Worm (Caenorhabditis elegans) whole organism, L2 larva: ENCODE measurements around the gene mccc-2.

ENCODE experiments used
- C34F6.9 ChIP-seq: fragments of 150-350 bp; optimal IDR thresholded peaks from 2 replicates; lab custom pipeline; 2014; ENCODE audit warnings: missing biosample characterization, missing genetic modification characterization
- F13H6.1 ChIP-seq: sonication (generic microtip); optimal IDR thresholded peaks from 2 replicates; lab custom pipeline; 2016; ENCODE audit warnings: missing genetic modification characterization, missing compliant biosample characterization
- R02D3.7 ChIP-seq: fragments of 150-350 bp; optimal IDR thresholded peaks from 2 replicates; lab custom pipeline; 2014; ENCODE audit warnings: missing biosample characterization, missing genetic modification characterization
- Y55F3AM.14 ChIP-seq: fragments of 200-800 bp; sonication (Bioruptor generic); optimal IDR thresholded peaks from 2 replicates; lab custom pipeline; 2018; ENCODE audit warnings: mild to moderate bottlenecking, missing genetic modification characterization, missing compliant biosample characterization
- aly-2 ChIP-seq: fragments of 150-350 bp; optimal IDR thresholded peaks from 2 replicates; lab custom pipeline; 2014; ENCODE audit warnings: missing biosample characterization, missing genetic modification characterization
- ama-1 ChIP-seq: fragments of 150-350 bp; optimal IDR thresholded peaks from 2 replicates; lab custom pipeline; 2018; ENCODE audit warnings: inconsistent platforms
- blmp-1 ChIP-seq: sonication (generic microtip); optimal IDR thresholded peaks from 2 replicates; lab custom pipeline; 2017; ENCODE audit warnings: missing genetic modification characterization, mild to moderate bottlenecking, missing compliant biosample characterization, antibody characterized with exemption, moderate library complexity; ENCODE audit not compliant: insufficient read depth
- ceh-82 ChIP-seq: fragments of 150-350 bp; optimal IDR thresholded peaks from 2 replicates; lab custom pipeline; 2014; ENCODE audit warnings: missing biosample characterization, missing genetic modification characterization
- egl-27 ChIP-seq: sonication (generic microtip); optimal IDR thresholded peaks from 3 replicates; lab custom pipeline; 2017; ENCODE audit warnings: missing biosample characterization, missing genetic modification reagents, missing genetic modification characterization
- elt-3 ChIP-seq: sonication (generic microtip); optimal IDR thresholded peaks from 2 replicates; lab custom pipeline; 2017; ENCODE audit warnings: missing biosample characterization, missing genetic modification characterization
- fos-1 ChIP-seq: fragments of 150-350 bp; optimal IDR thresholded peaks from 2 replicates; lab custom pipeline; 2014; ENCODE audit warnings: missing biosample characterization, missing genetic modification characterization
- lin-11 ChIP-seq: fragments of 150-350 bp; sonication (generic microtip); optimal IDR thresholded peaks from 2 replicates; lab custom pipeline; 2014; ENCODE audit warnings: missing biosample characterization, missing genetic modification characterization, inconsistent platforms, mixed read lengths
- lsy-2 ChIP-seq, 2 experiments: fragments of 150-350 bp in 1 of 2; sonication (generic microtip) in 1 of 2; optimal IDR thresholded peaks; 2 replicates each; lab custom pipeline; 2014 to 2017; ENCODE audit warnings: missing biosample characterization in 2 of 2, missing genetic modification characterization in 2 of 2
- mab-5 ChIP-seq: fragments of 150-350 bp; optimal IDR thresholded peaks from 2 replicates; lab custom pipeline; 2014; ENCODE audit warnings: missing biosample characterization, missing genetic modification characterization
- mbf-1 ChIP-seq: sonication (generic microtip); optimal IDR thresholded peaks from 2 replicates; lab custom pipeline; 2017; ENCODE audit warnings: missing biosample characterization, missing genetic modification characterization
- nhr-11 ChIP-seq: fragments of 150-350 bp; optimal IDR thresholded peaks from 2 replicates; lab custom pipeline; 2014; ENCODE audit warnings: missing biosample characterization, missing genetic modification characterization
- nhr-129 ChIP-seq: fragments of 150-350 bp; optimal IDR thresholded peaks from 2 replicates; lab custom pipeline; 2014; ENCODE audit warnings: missing biosample characterization, missing genetic modification characterization
- nhr-21 ChIP-seq: fragments of 150-350 bp; optimal IDR thresholded peaks from 2 replicates; lab custom pipeline; 2014; ENCODE audit warnings: missing biosample characterization, missing genetic modification characterization
- nhr-23 ChIP-seq: fragments of 150-350 bp; optimal IDR thresholded peaks from 2 replicates; lab custom pipeline; 2014; ENCODE audit warnings: missing biosample characterization, missing genetic modification reagents, missing genetic modification characterization
- nhr-25 ChIP-seq: fragments of 150-350 bp; sonication (generic microtip); optimal IDR thresholded peaks from 3 replicates; lab custom pipeline; 2014; ENCODE audit warnings: missing biosample characterization, missing genetic modification characterization
- peb-1 ChIP-seq: fragments of 150-350 bp; optimal IDR thresholded peaks from 2 replicates; lab custom pipeline; 2014; ENCODE audit warnings: missing biosample characterization, missing genetic modification characterization
- sem-4 ChIP-seq: fragments of 150-350 bp; optimal IDR thresholded peaks from 2 replicates; lab custom pipeline; 2014; ENCODE audit warnings: missing biosample characterization, missing genetic modification reagents, missing genetic modification characterization
- skn-1 ChIP-seq: sonication (generic microtip); optimal IDR thresholded peaks from 2 replicates; lab custom pipeline; 2017; ENCODE audit warnings: missing biosample characterization, missing genetic modification characterization
- sma-3 ChIP-seq: sonication (generic microtip); optimal IDR thresholded peaks from 2 replicates; lab custom pipeline; 2016; ENCODE audit warnings: missing genetic modification reagents, missing genetic modification characterization, missing compliant biosample characterization
- sma-9 ChIP-seq, 2 experiments: fragments of 150-350 bp in 1 of 2; sonication (generic microtip) in 1 of 2; optimal IDR thresholded peaks; 2 replicates each; lab custom pipeline; 2014 to 2016; ENCODE audit warnings: missing genetic modification characterization in 2 of 2, mild to moderate bottlenecking in 1 of 2, missing biosample characterization in 1 of 2, missing compliant biosample characterization in 1 of 2, missing genetic modification reagents in 1 of 2, moderate library complexity in 1 of 2
- unc-39 ChIP-seq: fragments of 150-350 bp; optimal IDR thresholded peaks from 2 replicates; lab custom pipeline; 2014; ENCODE audit warnings: missing biosample characterization, missing genetic modification characterization
- zag-1 ChIP-seq: fragments of 150-350 bp; optimal IDR thresholded peaks from 2 replicates; lab custom pipeline; 2014; ENCODE audit warnings: missing biosample characterization, missing genetic modification characterization
- ztf-1 ChIP-seq: fragments of 200-800 bp; sonication (Bioruptor generic); conservative IDR thresholded peaks from 2 replicates; pipeline ENCODE4 v1.3.6; 2022; ENCODE audit warnings: missing genetic modification characterization, missing compliant biosample characterization
- ztf-11 ChIP-seq: sonication (generic microtip); optimal IDR thresholded peaks from 2 replicates; lab custom pipeline; 2017; ENCODE audit warnings: missing biosample characterization, missing genetic modification characterization
- ztf-4 ChIP-seq: fragments of 150-350 bp; optimal IDR thresholded peaks from 2 replicates; lab custom pipeline; 2014; ENCODE audit warnings: missing biosample characterization, missing genetic modification characterization

The mccc-2 gene

ce11 chrIII:9083118-9083517 lies 6.1 kb downstream of the mccc-2 start:
- TF ChIP-seq peb-1 (no peak), sem-4 (tag; lab: Kevin White, UChicago) (peak; percentile 26), sma-9 (GFP tag; optimal IDR thresholded peaks at IDR 0.05; lab: Kevin White, UChicago) (peak; percentile 47), sma-9 (tag; optimal IDR thresholded peaks at IDR 0.05; lab: Kevin White, UChicago) (no peak), F13H6.1 (tag; lab: Kevin White, UChicago) (peak; percentile 26), C34F6.9 (tag; lab: Kevin White, UChicago) (peak; percentile 37), nhr-129 (peak; percentile 35), lsy-2 (tag; optimal IDR thresholded peaks at IDR 0.05; lab: Kevin White, UChicago) (peak in 1 of 2 experiments; percentile 32), ceh-82 (tag; lab: Kevin White, UChicago) (no peak), nhr-11 (tag; lab: Kevin White, UChicago) (no peak), unc-39 (tag; lab: Kevin White, UChicago) (no peak)
- TF ChIP-seq, all 48 proteins: peak for 6

ce11 chrIII:9081763-9082162 lies 7.4 kb downstream of the mccc-2 start, which contains the start of gene far-2:
Gene far-2 (plus strand): TSS chrIII:9081828.
- TF ChIP-seq nhr-21 (tag; lab: Kevin White, UChicago) = no peak
- TF ChIP-seq zag-1 (tag; lab: Kevin White, UChicago) = no peak
- no peak for TF ChIP-seq unc-39 (tag; lab: Kevin White, UChicago)
- no peak for TF ChIP-seq ztf-11 (tag; lab: Kevin White, UChicago)
- TF ChIP-seq ztf-4 (tag; lab: Kevin White, UChicago) = no peak
- TF ChIP-seq aly-2 = no peak
- no peak for TF ChIP-seq mab-5 (tag; lab: Kevin White, UChicago)
- TF ChIP-seq nhr-11 (tag; lab: Kevin White, UChicago) = no peak
- no peak for TF ChIP-seq nhr-129
- no peak for TF ChIP-seq R02D3.7 (tag; lab: Kevin White, UChicago)
- TF ChIP-seq sma-3 (GFP tag; lab: Kevin White, UChicago) = no peak
- no peak for TF ChIP-seq sma-9 (GFP tag; optimal IDR thresholded peaks at IDR 0.05; lab: Kevin White, UChicago)
- TF ChIP-seq sma-9 (tag; optimal IDR thresholded peaks at IDR 0.05; lab: Kevin White, UChicago) = no peak
- no peak for TF ChIP-seq egl-27 (tag; lab: Kevin White, UChicago)
- TF ChIP-seq blmp-1 (tag; lab: Kevin White, UChicago) = no peak
- no peak for TF ChIP-seq Y55F3AM.14 (GFP tag; lab: Kevin White, UChicago)
- no peak for TF ChIP-seq mbf-1 (tag; lab: Kevin White, UChicago)
- TF ChIP-seq ceh-82 (tag; lab: Kevin White, UChicago) = no peak

DNA sequence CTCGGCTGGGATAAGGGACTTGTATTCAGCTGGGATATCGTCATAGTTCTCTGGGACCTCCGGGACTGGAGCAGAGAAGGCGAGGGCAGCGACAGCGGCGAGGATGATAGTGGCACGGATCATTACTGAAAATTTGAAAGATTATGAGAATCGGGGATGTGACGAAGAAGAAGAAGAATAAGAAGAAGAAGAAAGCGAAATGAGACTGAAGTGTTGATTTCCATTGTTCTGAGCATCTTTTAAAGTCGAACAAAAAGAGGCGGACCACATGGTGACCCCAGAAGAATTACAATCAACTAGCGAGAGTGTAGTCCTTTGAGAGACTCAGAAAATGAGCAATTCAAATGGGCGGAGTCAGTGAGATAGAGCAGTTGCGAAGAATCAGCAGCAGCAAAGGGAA lies 8.1 kb downstream of the mccc-2 start, which contains the start of gene far-1:
Gene far-1, minus strand, starts transcription at position 125 of the 400 bp plus-strand sequence.
- TF ChIP-seq fos-1 (tag; lab: Kevin White, UChicago) (no peak), nhr-11 (tag; lab: Kevin White, UChicago) (no peak), ztf-1 (GFP tag; lab: Robert Waterston, UW) (no peak), C34F6.9 (tag; lab: Kevin White, UChicago) (peak; percentile 11), nhr-23 (tag; lab: Kevin White, UChicago) (no peak), elt-3 (no peak), lsy-2 (tag; optimal IDR thresholded peaks at IDR 0.05; lab: Kevin White, UChicago) (peak in 1 of 2 experiments; percentile 18), nhr-25 (tag; lab: Kevin White, UChicago) (no peak), F13H6.1 (tag; lab: Kevin White, UChicago) (no peak), ztf-4 (tag; lab: Kevin White, UChicago) (no peak), sem-4 (tag; lab: Kevin White, UChicago) (no peak), ama-1 (lab: Kevin White, UChicago) (peak; percentile 58), nhr-129 (peak; percentile 7), skn-1 (tag; lab: Kevin White, UChicago) (no peak)

DNA sequence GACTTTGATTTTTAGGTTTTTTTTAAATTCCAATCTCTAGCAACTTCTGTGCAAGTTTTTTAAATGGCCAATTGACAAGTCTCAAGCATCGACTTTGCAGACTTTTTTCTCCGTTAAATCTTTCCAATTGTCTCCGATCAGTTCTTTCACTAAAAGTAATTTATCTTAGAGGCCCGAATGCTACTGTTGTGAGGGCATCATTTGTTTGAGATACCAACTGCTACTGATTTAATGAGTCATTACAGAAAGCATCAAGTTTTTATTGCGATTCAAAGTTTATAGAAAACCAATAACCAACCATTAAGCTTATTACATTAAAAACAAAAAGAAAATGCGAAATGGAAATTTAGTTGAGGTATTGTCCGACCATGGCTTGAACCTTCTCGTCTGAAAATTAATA lies 9.0 kb downstream of the mccc-2 start:
- TF ChIP-seq nhr-129 (peak; percentile 4), ama-1 (lab: Kevin White, UChicago) (peak; percentile 38), zag-1 (tag; lab: Kevin White, UChicago) (no peak)

DNA sequence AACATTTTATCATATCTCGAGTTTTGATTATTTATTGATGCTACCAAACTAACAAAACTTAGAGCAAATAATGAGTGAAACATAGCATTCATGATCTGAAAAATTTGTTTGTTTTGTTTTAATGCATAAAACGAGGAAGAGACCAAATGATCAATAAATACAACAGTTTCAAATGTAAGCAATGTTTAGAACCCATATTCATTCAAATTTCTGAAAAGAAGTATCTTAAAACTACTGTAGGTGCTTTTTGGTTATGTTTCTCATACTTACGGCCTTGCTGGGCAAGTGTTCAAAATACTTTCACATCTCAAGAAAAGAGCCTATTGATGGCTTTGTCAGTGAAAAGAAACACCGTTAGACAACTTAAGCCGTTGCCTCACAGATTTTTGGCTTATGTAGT lies 11.5 kb downstream of the mccc-2 start, which contains the start of gene F02A9.1:
Gene F02A9.1, minus strand, starts transcription at position 101 of the 400 bp plus-strand sequence.
- TF ChIP-seq sma-3 (GFP tag; lab: Kevin White, UChicago) = no peak
- no peak for TF ChIP-seq nhr-11 (tag; lab: Kevin White, UChicago)
- no peak for TF ChIP-seq lin-11 (tag; lab: Kevin White, UChicago)
- no peak for TF ChIP-seq C34F6.9 (tag; lab: Kevin White, UChicago)
- no peak for TF ChIP-seq nhr-25 (tag; lab: Kevin White, UChicago)
- TF ChIP-seq nhr-23 (tag; lab: Kevin White, UChicago) = no peak
